Fruit fly (Drosophila melanogaster) whole organism, embryonic: ENCODE results near the gene ND-B18.
A peak's percentile ranks its signal among the peaks of the same experiment; 100 is the strongest.

ENCODE experiments used
- Atf6 ChIP-seq: fragments of 200-800 bp; sonication (Bioruptor generic); IDR thresholded peaks from 2 replicates; pipeline ENCODE4 v1.3.6; 2022; ENCODE audit warnings: missing biosample characterization, missing genetic modification characterization
- C15 ChIP-seq: fragments of 200-800 bp; sonication (Bioruptor generic); IDR thresholded peaks from 3 replicates; pipeline ENCODE4 v1.3.6; 2022; ENCODE audit warnings: missing biosample characterization, missing genetic modification characterization
- CG10959 ChIP-seq: fragments of 200-800 bp; sonication (Bioruptor generic); IDR thresholded peaks from 2 replicates; pipeline ENCODE4 v1.3.6; 2022; ENCODE audit warnings: missing biosample characterization, missing genetic modification characterization
- CG11504 ChIP-seq: fragments of 200-800 bp; sonication (Bioruptor generic); optimal IDR thresholded peaks from 3 replicates; lab custom pipeline; 2019; ENCODE audit warnings: missing biosample characterization, mild to moderate bottlenecking, missing genetic modification characterization, moderate library complexity
- CG12299 ChIP-seq: fragments of 200-800 bp; sonication (Bioruptor generic); optimal IDR thresholded peaks from 2 replicates; lab custom pipeline; 2018; ENCODE audit warnings: missing biosample characterization, mild to moderate bottlenecking, missing genetic modification characterization
- CG15601 ChIP-seq: fragments of 200-800 bp; sonication (Bioruptor generic); optimal IDR thresholded peaks from 3 replicates; lab custom pipeline; 2019; ENCODE audit warnings: missing biosample characterization, mild to moderate bottlenecking, missing genetic modification characterization, moderate library complexity
- CG18262 ChIP-seq: fragments of 200-800 bp; optimal IDR thresholded peaks from 3 replicates; lab custom pipeline; 2019; ENCODE audit warnings: missing biosample characterization, mild to moderate bottlenecking, missing genetic modification characterization, moderate library complexity
- CG2678 ChIP-seq: fragments of 200-800 bp; sonication (Bioruptor generic); optimal IDR thresholded peaks from 3 replicates; lab custom pipeline; 2019; ENCODE audit warnings: missing biosample characterization, mild to moderate bottlenecking, missing genetic modification characterization, moderate library complexity
- CG3065 ChIP-seq: fragments of 200-800 bp; sonication (Bioruptor generic); optimal IDR thresholded peaks from 2 replicates; lab custom pipeline; 2016; ENCODE audit warnings: missing biosample characterization, missing genetic modification characterization
- CG34376 ChIP-seq: fragments of 200-800 bp; sonication (Bioruptor generic); optimal IDR thresholded peaks from 2 replicates; lab custom pipeline; 2018; ENCODE audit warnings: missing biosample characterization, mild to moderate bottlenecking, missing genetic modification characterization
- CG4282 ChIP-seq: fragments of 200-800 bp; sonication (Bioruptor generic); optimal IDR thresholded peaks from 2 replicates; lab custom pipeline; 2016; ENCODE audit warnings: missing biosample characterization, missing genetic modification characterization
- CG5953 ChIP-seq: fragments of 200-800 bp; sonication (Bioruptor generic); IDR thresholded peaks from 2 replicates; pipeline ENCODE4 v1.3.6; 2022; ENCODE audit warnings: missing biosample characterization, missing genetic modification characterization
- CG6765 ChIP-seq: fragments of 200-800 bp; sonication (Bioruptor generic); optimal IDR thresholded peaks from 3 replicates; lab custom pipeline; 2017; ENCODE audit warnings: missing biosample characterization, mild to moderate bottlenecking, missing genetic modification characterization
- CG6854 ChIP-seq: fragments of 200-800 bp; sonication (Bioruptor generic); optimal IDR thresholded peaks from 3 replicates; lab custom pipeline; 2017; ENCODE audit warnings: missing biosample characterization, mild to moderate bottlenecking, missing genetic modification characterization
- CG7745 ChIP-seq: fragments of 200-800 bp; sonication (Bioruptor generic); optimal IDR thresholded peaks from 2 replicates; lab custom pipeline; 2018; ENCODE audit warnings: missing biosample characterization, mild to moderate bottlenecking, missing genetic modification characterization, moderate library complexity
- CG8359 ChIP-seq: fragments of 200-800 bp; sonication (Bioruptor generic); optimal IDR thresholded peaks from 2 replicates; lab custom pipeline; 2017; ENCODE audit warnings: missing biosample characterization, mild to moderate bottlenecking, missing genetic modification characterization, borderline replicate concordance
- CG8765 ChIP-seq: fragments of 200-800 bp; sonication (Bioruptor generic); IDR thresholded peaks from 2 replicates; pipeline ENCODE4 v1.3.6; 2022; ENCODE audit warnings: missing biosample characterization, missing genetic modification characterization
- CkIIα-i1 ChIP-seq: fragments of 200-800 bp; sonication (Bioruptor generic); IDR thresholded peaks from 2 replicates; pipeline ENCODE4 v1.3.6; 2022; ENCODE audit warnings: missing biosample characterization, missing genetic modification characterization
- D19A ChIP-seq: fragments of 200-800 bp; optimal IDR thresholded peaks from 3 replicates; lab custom pipeline; 2019; ENCODE audit warnings: missing biosample characterization, mild to moderate bottlenecking, missing genetic modification characterization, moderate library complexity
- ERR ChIP-seq: fragments of 200-800 bp; sonication (Bioruptor generic); optimal IDR thresholded peaks from 2 replicates; lab custom pipeline; 2016; ENCODE audit warnings: missing biosample characterization, missing genetic modification characterization
- Ets97D ChIP-seq: fragments of 200-800 bp; sonication (Bioruptor generic); optimal IDR thresholded peaks from 3 replicates; lab custom pipeline; 2016; ENCODE audit warnings: missing biosample characterization, missing genetic modification characterization
- HLH54F ChIP-seq: fragments of 200-800 bp; sonication (Bioruptor generic); optimal IDR thresholded peaks from 3 replicates; lab custom pipeline; 2016; ENCODE audit warnings: missing biosample characterization, missing genetic modification characterization
- Hey ChIP-seq: fragments of 200-800 bp; sonication (Bioruptor generic); optimal IDR thresholded peaks from 3 replicates; lab custom pipeline; 2018; ENCODE audit warnings: missing biosample characterization, mild to moderate bottlenecking, missing genetic modification characterization
- HmgD ChIP-seq: fragments of 200-800 bp; sonication (Bioruptor generic); optimal IDR thresholded peaks from 3 replicates; lab custom pipeline; 2016; ENCODE audit warnings: missing biosample characterization, missing genetic modification characterization
- Hmx ChIP-seq: fragments of 200-800 bp; sonication (Bioruptor generic); optimal IDR thresholded peaks from 2 replicates; lab custom pipeline; 2016; ENCODE audit warnings: missing biosample characterization, missing genetic modification characterization
- Hsf ChIP-seq: fragments of 200-800 bp; sonication (Bioruptor generic); optimal IDR thresholded peaks from 3 replicates; lab custom pipeline; 2016; ENCODE audit warnings: missing biosample characterization, missing genetic modification characterization
- Mes4 ChIP-seq: fragments of 200-800 bp; sonication (Bioruptor generic); optimal IDR thresholded peaks from 2 replicates; lab custom pipeline; 2016; ENCODE audit warnings: missing biosample characterization, missing genetic modification characterization
- Ptx1 ChIP-seq: fragments of 200-800 bp; sonication (Bioruptor generic); IDR thresholded peaks from 2 replicates; pipeline ENCODE4 v1.3.6; 2022; ENCODE audit warnings: missing biosample characterization, missing genetic modification characterization
- Taf1 ChIP-seq: fragments of 200-800 bp; sonication (Bioruptor generic); IDR thresholded peaks from 2 replicates; pipeline ENCODE4 v1.3.6; 2022; ENCODE audit warnings: missing biosample characterization, missing genetic modification characterization
- aop ChIP-seq: fragments of 200-800 bp; sonication (Bioruptor generic); IDR thresholded peaks from 2 replicates; pipeline ENCODE4 v1.3.6; 2022; ENCODE audit warnings: missing biosample characterization, missing genetic modification characterization
- az2 ChIP-seq: fragments of 200-800 bp; sonication (Bioruptor generic); optimal IDR thresholded peaks from 3 replicates; lab custom pipeline; 2016; ENCODE audit warnings: missing biosample characterization, missing genetic modification characterization
- bigmax ChIP-seq: fragments of 200-800 bp; sonication (Bioruptor generic); optimal IDR thresholded peaks from 2 replicates; lab custom pipeline; 2018; ENCODE audit warnings: missing biosample characterization, mild to moderate bottlenecking, missing genetic modification characterization
- corto ChIP-seq: fragments of 200-800 bp; sonication (Bioruptor generic); optimal IDR thresholded peaks from 2 replicates; lab custom pipeline; 2016; ENCODE audit warnings: missing biosample characterization, mild to moderate bottlenecking, missing genetic modification characterization, moderate library complexity
- croc ChIP-seq: fragments of 200-800 bp; sonication (Bioruptor generic); conservative IDR thresholded peaks from 3 replicates; pipeline ENCODE4 v1.3.6; 2022; ENCODE audit warnings: missing biosample characterization, missing genetic modification characterization
- ems ChIP-seq: fragments of 200-800 bp; sonication (Bioruptor generic); optimal IDR thresholded peaks from 3 replicates; lab custom pipeline; 2016; ENCODE audit warnings: missing biosample characterization, missing genetic modification characterization
- esg ChIP-seq: fragments of 200-800 bp; sonication (Bioruptor generic); conservative IDR thresholded peaks from 2 replicates; pipeline ENCODE4 v1.3.6; 2022; ENCODE audit warnings: missing biosample characterization, missing genetic modification characterization
- ftz-f1 ChIP-seq: fragments of 200-800 bp; sonication (Bioruptor generic); optimal IDR thresholded peaks from 2 replicates; lab custom pipeline; 2016; ENCODE audit warnings: missing biosample characterization, missing genetic modification characterization
- gsb-n ChIP-seq: fragments of 200-800 bp; sonication (Bioruptor generic); optimal IDR thresholded peaks from 3 replicates; lab custom pipeline; 2018; ENCODE audit warnings: missing biosample characterization, mild to moderate bottlenecking, missing genetic modification characterization
- hbn ChIP-seq: fragments of 200-800 bp; sonication (Bioruptor generic); IDR thresholded peaks from 2 replicates; pipeline ENCODE4 v1.3.6; 2022; ENCODE audit warnings: missing biosample characterization, missing genetic modification characterization; ENCODE audit not compliant: partially characterized antibody
- jing ChIP-seq: fragments of 200-800 bp; sonication (Bioruptor generic); optimal IDR thresholded peaks from 2 replicates; lab custom pipeline; 2018; ENCODE audit warnings: missing biosample characterization, mild to moderate bottlenecking, missing genetic modification characterization
- lbe ChIP-seq: fragments of 200-800 bp; sonication (Bioruptor generic); optimal IDR thresholded peaks from 2 replicates; lab custom pipeline; 2016; ENCODE audit warnings: missing biosample characterization, mild to moderate bottlenecking, missing genetic modification characterization
- lilli ChIP-seq: fragments of 200-800 bp; sonication (Bioruptor generic); optimal IDR thresholded peaks from 3 replicates; lab custom pipeline; 2016; ENCODE audit warnings: missing biosample characterization, missing genetic modification characterization
- sc ChIP-seq, 3 experiments: fragments of >200 bp in 2 of 3; fragments of 200-800 bp in 1 of 3; sonication (Bioruptor generic) in 1 of 3; optimal IDR thresholded peaks; 2 replicates in 2 of 3; 3 replicates in 1 of 3; lab custom pipeline; 2017; ENCODE audit warnings: mild to moderate bottlenecking in 1 of 3, missing biosample characterization in 1 of 3, missing genetic modification characterization in 1 of 3, missing genetic modification reagents in 1 of 3
- slou ChIP-seq: fragments of 200-800 bp; sonication (Bioruptor generic); optimal IDR thresholded peaks from 3 replicates; lab custom pipeline; 2016; ENCODE audit warnings: missing biosample characterization, missing genetic modification characterization
- slp2 ChIP-seq: fragments of 200-800 bp; sonication (Bioruptor generic); optimal IDR thresholded peaks from 2 replicates; lab custom pipeline; 2016; ENCODE audit warnings: missing biosample characterization, missing genetic modification characterization
- tll ChIP-seq, 2 experiments: fragments of 200-800 bp in 1 of 2; fragments of >200 bp in 1 of 2; sonication (Bioruptor generic) in 1 of 2; optimal IDR thresholded peaks; 2 replicates each; lab custom pipeline; 2017 to 2019; ENCODE audit warnings: missing biosample characterization in 2 of 2, missing genetic modification characterization in 2 of 2, mild to moderate bottlenecking in 1 of 2, moderate library complexity in 1 of 2
- unc-4 ChIP-seq: fragments of 200-800 bp; sonication (Bioruptor generic); IDR thresholded peaks from 2 replicates; pipeline ENCODE4 v1.3.6; 2022; ENCODE audit warnings: missing biosample characterization, missing genetic modification characterization; ENCODE audit not compliant: partially characterized antibody
- unpg ChIP-seq: fragments of 200-800 bp; sonication (Bioruptor generic); optimal IDR thresholded peaks from 3 replicates; lab custom pipeline; 2018; ENCODE audit warnings: missing biosample characterization, mild to moderate bottlenecking, missing genetic modification characterization, moderate library complexity
- zen ChIP-seq: fragments of 200-800 bp; sonication (Bioruptor generic); optimal IDR thresholded peaks from 3 replicates; lab custom pipeline; 2018; ENCODE audit warnings: missing biosample characterization, mild to moderate bottlenecking, missing genetic modification characterization, moderate library complexity

ND-B18 gene

DNA sequence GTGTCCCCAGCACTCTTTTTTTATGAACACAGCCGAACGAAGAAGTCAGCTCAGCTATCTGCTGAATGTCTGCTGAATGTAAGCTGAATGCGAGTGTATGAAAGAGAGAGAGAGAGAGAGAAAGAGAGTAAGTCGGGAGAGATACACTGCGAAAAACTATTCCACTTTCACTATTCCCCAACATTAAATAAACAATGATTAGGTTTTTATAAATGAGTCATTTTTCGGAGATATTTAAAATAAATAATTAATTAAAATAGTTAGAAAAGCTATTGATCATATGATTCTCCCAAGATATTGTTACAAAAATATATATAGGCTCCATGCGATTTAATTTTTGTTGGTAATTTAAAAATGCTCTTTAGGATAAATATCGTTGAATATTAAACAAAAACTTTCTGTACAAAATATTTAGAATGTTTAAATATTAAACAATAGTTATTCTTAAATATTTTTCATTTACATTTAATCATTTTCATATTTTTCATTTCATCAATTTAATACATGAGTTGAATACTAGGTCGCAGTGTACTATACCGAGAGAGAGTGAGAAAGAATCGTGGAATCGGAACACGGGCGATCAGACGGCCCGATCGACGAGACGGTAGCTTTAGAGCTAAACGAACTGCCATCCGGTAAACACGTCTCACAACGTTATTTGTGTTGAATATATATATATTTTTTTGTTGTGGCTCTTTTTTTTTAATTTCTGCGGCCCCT is 39.5 kb upstream of the ND-B18 start, which contains the start of gene be (continued):
- TF ChIP-seq Taf1 (GFP tag; lab: Robert Waterston, UW): no peak
- TF ChIP-seq tll (GFP tag; optimal IDR thresholded peaks at IDR 0.05; lab: Kevin White, UChicago): no peak
- peak; percentile 58 for TF ChIP-seq CG12299 (tag; lab: Kevin White, UChicago)
- TF ChIP-seq lbe (GFP tag; lab: Kevin White, UChicago): no peak
- peak; percentile 65 for TF ChIP-seq zen (tag; lab: Kevin White, UChicago)
- TF ChIP-seq croc (GFP tag; lab: Robert Waterston, UW): peak; percentile 60
- no peak for TF ChIP-seq ftz-f1 (GFP tag; lab: Kevin White, UChicago)
- TF ChIP-seq CG6765 (GFP tag; lab: Kevin White, UChicago): peak; percentile 26
- TF ChIP-seq unc-4: no peak
- TF ChIP-seq Hsf (GFP tag; lab: Kevin White, UChicago): no peak
- peak; percentile 74 for TF ChIP-seq gsb-n (tag; lab: Kevin White, UChicago)
- peak; percentile 46 for TF ChIP-seq az2 (GFP tag; lab: Kevin White, UChicago)
- TF ChIP-seq CG4282 (GFP tag; lab: Kevin White, UChicago): no peak
- no peak for TF ChIP-seq HmgD (GFP tag; lab: Kevin White, UChicago)
- no peak for TF ChIP-seq ERR (GFP tag; lab: Kevin White, UChicago)
- TF ChIP-seq aop: no peak
- TF ChIP-seq CG7745: no peak
- TF ChIP-seq CG11504 (tag; lab: Kevin White, UChicago): peak; percentile 88
- TF ChIP-seq Atf6 (GFP tag; lab: Robert Waterston, UW): peak; percentile 69
- no peak for TF ChIP-seq CkIIα-i1 (GFP tag; lab: Robert Waterston, UW)
- no peak for TF ChIP-seq Ets97D (GFP tag; lab: Kevin White, UChicago)
- peak; percentile 57 for TF ChIP-seq D19A
- peak; percentile 4 for TF ChIP-seq CG3065 (GFP tag; lab: Kevin White, UChicago)
- TF ChIP-seq unpg (GFP tag; lab: Kevin White, UChicago): peak; percentile 41
- TF ChIP-seq corto (GFP tag; lab: Kevin White, UChicago): peak; percentile 35
- no peak for TF ChIP-seq CG8765 (GFP tag; lab: Robert Waterston, UW)
- no peak for TF ChIP-seq jing
- 0 out of 2 replicates have a peak, but pooled peaks have one; percentile 44 for TF ChIP-seq CG10959
- peak; percentile 96 for TF ChIP-seq CG18262 (tag; lab: Kevin White, UChicago)
- no peak for TF ChIP-seq sc (optimal IDR thresholded peaks at IDR 0.05; lab: Kevin White, UChicago)
- TF ChIP-seq sc (GFP tag; optimal IDR thresholded peaks at IDR 0.05; lab: Kevin White, UChicago): peak; percentile 10
- no peak for TF ChIP-seq hbn
- TF ChIP-seq HLH54F (GFP tag; lab: Kevin White, UChicago): no peak
- peak; percentile 71 for TF ChIP-seq Ptx1
- peak; percentile 47 for TF ChIP-seq esg
- no peak for TF ChIP-seq lilli (GFP tag; lab: Kevin White, UChicago)
- no peak for TF ChIP-seq CG34376 (GFP tag; lab: Kevin White, UChicago)
- TF ChIP-seq C15 (GFP tag; lab: Robert Waterston, UW): no peak
- TF ChIP-seq slp2 (GFP tag; lab: Kevin White, UChicago): no peak
- TF ChIP-seq Mes4 (GFP tag; lab: Kevin White, UChicago): no peak
- peak; percentile 71 for TF ChIP-seq CG15601 (tag; lab: Kevin White, UChicago)
- TF ChIP-seq ems (GFP tag; lab: Kevin White, UChicago): no peak
- no peak for TF ChIP-seq Hmx (GFP tag; lab: Kevin White, UChicago)
- TF ChIP-seq slou: no peak
- no peak for TF ChIP-seq CG8359 (GFP tag; lab: Kevin White, UChicago)
- TF ChIP-seq CG2678 (tag; lab: Kevin White, UChicago): peak; percentile 91
- no peak for TF ChIP-seq Hey
- no peak for TF ChIP-seq bigmax (GFP tag; lab: Kevin White, UChicago)
- TF ChIP-seq CG5953 (GFP tag; lab: Robert Waterston, UW): no peak
- peak; percentile 15 for TF ChIP-seq CG6854
